Worm (Caenorhabditis elegans) whole organism, L1 larva: ENCODE results near the gene F42E11.3.
A peak's percentile ranks its signal among the peaks of the same experiment; 100 is the strongest.

ENCODE experiments used
- blmp-1 ChIP-seq: fragments of 150-350 bp; optimal IDR thresholded peaks from 2 replicates; lab custom pipeline; 2014; ENCODE audit warnings: missing biosample characterization, missing genetic modification characterization
- dpl-1 ChIP-seq, 3 experiments: fragments of 150-350 bp in 2 of 3; sonication (generic microtip) in 1 of 3; optimal IDR thresholded peaks; 2 replicates each; lab custom pipeline; 2014 to 2017; ENCODE audit warnings: missing biosample characterization in 3 of 3, missing genetic modification characterization in 3 of 3, missing genetic modification reagents in 3 of 3
- dsc-1 ChIP-seq: sonication (generic microtip); optimal IDR thresholded peaks from 2 replicates; lab custom pipeline; 2016; ENCODE audit warnings: mild to moderate bottlenecking, missing genetic modification characterization, missing compliant biosample characterization
- elt-2 ChIP-seq: sonication (generic microtip); optimal IDR thresholded peaks from 2 replicates; lab custom pipeline; 2016; ENCODE audit warnings: missing genetic modification characterization, mild to moderate bottlenecking, inconsistent platforms, missing compliant biosample characterization, missing genetic modification reagents
- nhr-12 ChIP-seq: sonication (generic microtip); optimal IDR thresholded peaks from 2 replicates; lab custom pipeline; 2017; ENCODE audit warnings: missing biosample characterization, missing genetic modification characterization
- nhr-85 ChIP-seq: sonication (generic microtip); peaks from one replicate; lab custom pipeline; 2016; ENCODE audit warnings: missing genetic modification characterization, inconsistent platforms, missing compliant biosample characterization
- tbx-2 ChIP-seq: sonication (generic microtip); optimal IDR thresholded peaks from 2 replicates; lab custom pipeline; 2016; ENCODE audit warnings: missing genetic modification characterization, missing compliant biosample characterization
- unc-62 ChIP-seq: fragments of 150-350 bp; optimal IDR thresholded peaks from 2 replicates; lab custom pipeline; 2014; ENCODE audit warnings: missing biosample characterization, missing genetic modification reagents, missing genetic modification characterization

DNA sequence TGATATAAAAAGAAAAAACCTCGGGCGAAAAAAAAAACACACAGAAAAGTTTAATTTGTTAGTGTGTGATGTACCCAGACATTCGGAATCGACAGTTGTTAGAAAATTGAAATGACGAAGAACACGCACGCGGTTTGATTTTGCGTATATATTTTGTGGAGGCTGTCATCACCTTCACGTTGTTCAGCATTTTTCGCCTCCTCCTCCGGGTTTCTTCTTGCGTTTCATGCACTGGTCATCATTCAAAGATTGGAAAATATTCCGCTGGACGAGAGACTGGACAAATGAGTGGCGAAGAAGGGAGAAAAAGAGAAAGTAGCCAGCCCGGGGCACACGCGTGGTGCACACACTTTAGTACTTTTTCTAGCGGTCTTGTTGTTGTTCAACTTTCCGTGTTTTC, 30.5 kb downstream of the F42E11.3 start:
- TF ChIP-seq nhr-12 (no peak), nhr-85 (no peak), elt-2 (tag; lab: Kevin White, UChicago) (no peak), dpl-1 (GFP tag; optimal IDR thresholded peaks at IDR 0.05; lab: Kevin White, UChicago) (no peak), tbx-2 (no peak), unc-62 (GFP tag; lab: Kevin White, UChicago) (no peak), blmp-1 (tag; lab: Kevin White, UChicago) (peak; percentile 19), dsc-1 (tag; lab: Kevin White, UChicago) (no peak)
